Worm (Caenorhabditis elegans) whole organism, L1 larva: ENCODE measurements around the gene Y41E3.19.
A peak's percentile ranks its signal among the peaks of the same experiment; 100 is the strongest.

Experiments used
- F16B12.6 ChIP-seq: fragments of 150-350 bp; optimal IDR thresholded peaks from 2 replicates; lab custom pipeline; 2014; ENCODE audit warnings: missing biosample characterization, missing genetic modification characterization
- Y116A8C.19 ChIP-seq: sonication (generic microtip); optimal IDR thresholded peaks from 2 replicates; lab custom pipeline; 2016; ENCODE audit warnings: missing compliant biosample characterization, missing genetic modification characterization, borderline replicate concordance
- aha-1 ChIP-seq: fragments of 150-350 bp; optimal IDR thresholded peaks from 2 replicates; lab custom pipeline; 2014; ENCODE audit warnings: missing biosample characterization, missing genetic modification characterization
- aly-2 ChIP-seq: fragments of 150-350 bp; optimal IDR thresholded peaks from 2 replicates; lab custom pipeline; 2014; ENCODE audit warnings: missing biosample characterization, missing genetic modification characterization
- blmp-1 ChIP-seq: fragments of 150-350 bp; optimal IDR thresholded peaks from 2 replicates; lab custom pipeline; 2014; ENCODE audit warnings: missing biosample characterization, missing genetic modification characterization
- ceh-82 ChIP-seq, 3 experiments: fragments of 150-350 bp in 1 of 3; sonication (generic microtip) in 2 of 3; optimal IDR thresholded peaks; 2 replicates each; lab custom pipeline; 2014 to 2017; ENCODE audit warnings: missing biosample characterization in 3 of 3, missing genetic modification characterization in 3 of 3
- dpl-1 ChIP-seq, 3 experiments: fragments of 150-350 bp in 2 of 3; sonication (generic microtip) in 1 of 3; optimal IDR thresholded peaks; 2 replicates each; lab custom pipeline; 2014 to 2017; ENCODE audit warnings: missing biosample characterization in 3 of 3, missing genetic modification characterization in 3 of 3, missing genetic modification reagents in 3 of 3
- dsc-1 ChIP-seq: sonication (generic microtip); optimal IDR thresholded peaks from 2 replicates; lab custom pipeline; 2016; ENCODE audit warnings: mild to moderate bottlenecking, missing genetic modification characterization, missing compliant biosample characterization
- efl-1 ChIP-seq, 4 experiments: fragments of 150-350 bp; optimal IDR thresholded peaks in 3 of 4; peaks in 1 of 4; 1 replicate in 1 of 4; 2 replicates in 3 of 4; lab custom pipeline; 2014; ENCODE audit warnings: missing biosample characterization in 2 of 4, missing genetic modification characterization in 2 of 4, missing genetic modification reagents in 2 of 4
- efl-3 ChIP-seq: fragments of 200-800 bp; sonication (Bioruptor generic); optimal IDR thresholded peaks from 2 replicates; lab custom pipeline; 2018; ENCODE audit warnings: mild to moderate bottlenecking, missing genetic modification characterization, missing compliant biosample characterization
- egl-13 ChIP-seq: sonication (generic microtip); optimal IDR thresholded peaks from 2 replicates; lab custom pipeline; 2016; ENCODE audit warnings: missing genotype, missing genetic modification reagents, missing genetic modification characterization, missing compliant biosample characterization
- elt-3 ChIP-seq, 6 experiments: fragments of 150-350 bp in 1 of 6; sonication (generic microtip); optimal IDR thresholded peaks; 2 replicates each; lab custom pipeline; 2017 to 2018; ENCODE audit warnings: missing biosample characterization in 6 of 6, missing genetic modification characterization in 6 of 6, inconsistent platforms in 1 of 6
- fkh-10 ChIP-seq: sonication (generic microtip); optimal IDR thresholded peaks from 2 replicates; lab custom pipeline; 2017; ENCODE audit warnings: missing biosample characterization, missing genetic modification reagents, missing genetic modification characterization
- fkh-8 ChIP-seq: sonication (generic microtip); optimal IDR thresholded peaks from 2 replicates; lab custom pipeline; 2016; ENCODE audit warnings: mild to moderate bottlenecking, missing genetic modification characterization, missing compliant biosample characterization
- fos-1 ChIP-seq: fragments of 150-350 bp; optimal IDR thresholded peaks from 2 replicates; lab custom pipeline; 2014; ENCODE audit warnings: missing biosample characterization, missing genetic modification characterization
- grh-1 ChIP-seq: fragments of 200-800 bp; sonication (Bioruptor generic); IDR thresholded peaks from 2 replicates; pipeline ENCODE4 v1.3.6; 2022; ENCODE audit warnings: missing genetic modification reagents, missing genetic modification characterization, missing compliant biosample characterization
- hpl-2 ChIP-seq: fragments of 150-350 bp; optimal IDR thresholded peaks from 2 replicates; lab custom pipeline; 2014; ENCODE audit warnings: missing biosample characterization, missing genetic modification reagents, missing genetic modification characterization
- irx-1 ChIP-seq: sonication (generic microtip); optimal IDR thresholded peaks from 2 replicates; lab custom pipeline; 2016; ENCODE audit warnings: missing genetic modification characterization, missing compliant biosample characterization
- jun-1 ChIP-seq: fragments of 150-350 bp; optimal IDR thresholded peaks from 2 replicates; lab custom pipeline; 2014; ENCODE audit warnings: missing biosample characterization, missing genetic modification reagents, missing genetic modification characterization
- lin-14 ChIP-seq: fragments of 200-800 bp; sonication (Bioruptor generic); optimal IDR thresholded peaks from 2 replicates; lab custom pipeline; 2018; ENCODE audit warnings: mild to moderate bottlenecking, missing genetic modification characterization, moderate library complexity, missing compliant biosample characterization
- lin-35 ChIP-seq, 2 experiments: fragments of 150-350 bp; optimal IDR thresholded peaks; 2 replicates each; lab custom pipeline; 2014; ENCODE audit warnings: missing biosample characterization in 2 of 2, missing genetic modification characterization in 2 of 2, missing genetic modification reagents in 2 of 2
- lsy-2 ChIP-seq, 2 experiments: fragments of 150-350 bp; optimal IDR thresholded peaks; 2 replicates each; lab custom pipeline; 2014; ENCODE audit warnings: missing biosample characterization in 2 of 2, missing genetic modification characterization in 2 of 2
- mep-1 ChIP-seq: fragments of 150-350 bp; optimal IDR thresholded peaks from 2 replicates; lab custom pipeline; 2014; ENCODE audit warnings: missing biosample characterization, missing genetic modification characterization
- nhr-11 ChIP-seq: fragments of 150-350 bp; optimal IDR thresholded peaks from 2 replicates; lab custom pipeline; 2014; ENCODE audit warnings: missing biosample characterization, missing genetic modification characterization
- nhr-47 ChIP-seq: sonication (generic microtip); optimal IDR thresholded peaks from 2 replicates; lab custom pipeline; 2016; ENCODE audit warnings: mild to moderate bottlenecking, missing genetic modification characterization, moderate library complexity, missing compliant biosample characterization
- nhr-71 ChIP-seq: sonication (generic microtip); optimal IDR thresholded peaks from 2 replicates; lab custom pipeline; 2016; ENCODE audit warnings: mild to moderate bottlenecking, missing genetic modification characterization, moderate library complexity, missing compliant biosample characterization
- nhr-76 ChIP-seq: sonication (generic microtip); optimal IDR thresholded peaks from 2 replicates; lab custom pipeline; 2017; ENCODE audit warnings: missing biosample characterization, missing genetic modification characterization
- nhr-85 ChIP-seq: sonication (generic microtip); peaks from one replicate; lab custom pipeline; 2016; ENCODE audit warnings: missing genetic modification characterization, inconsistent platforms, missing compliant biosample characterization
- pax-3 ChIP-seq: fragments of 200-800 bp; sonication (Bioruptor generic); optimal IDR thresholded peaks from 2 replicates; lab custom pipeline; 2018; ENCODE audit warnings: mild to moderate bottlenecking, missing genetic modification characterization, moderate library complexity, missing compliant biosample characterization
- pqm-1 ChIP-seq: sonication (generic microtip); optimal IDR thresholded peaks from 3 replicates; lab custom pipeline; 2017; ENCODE audit warnings: missing biosample characterization, missing genetic modification characterization
- snpc-4 ChIP-seq: fragments of 150-350 bp; optimal IDR thresholded peaks from 2 replicates; lab custom pipeline; 2014; ENCODE audit warnings: missing biosample characterization, missing genetic modification characterization
- snu-23 ChIP-seq: sonication (generic microtip); optimal IDR thresholded peaks from 2 replicates; lab custom pipeline; 2016; ENCODE audit warnings: missing genetic modification characterization, missing compliant biosample characterization
- sptf-1 ChIP-seq: fragments of 150-350 bp; optimal IDR thresholded peaks from 2 replicates; lab custom pipeline; 2014; ENCODE audit warnings: missing biosample characterization, missing genetic modification characterization
- swsn-7 ChIP-seq: sonication (generic microtip); optimal IDR thresholded peaks from 2 replicates; lab custom pipeline; 2016; ENCODE audit warnings: missing genetic modification characterization, missing compliant biosample characterization
- tbx-2 ChIP-seq: sonication (generic microtip); optimal IDR thresholded peaks from 2 replicates; lab custom pipeline; 2016; ENCODE audit warnings: missing genetic modification characterization, missing compliant biosample characterization
- tlp-1 ChIP-seq: fragments of 150-350 bp; optimal IDR thresholded peaks from 2 replicates; lab custom pipeline; 2014; ENCODE audit warnings: missing biosample characterization, missing genetic modification characterization
- unc-62 ChIP-seq: fragments of 150-350 bp; optimal IDR thresholded peaks from 2 replicates; lab custom pipeline; 2014; ENCODE audit warnings: missing biosample characterization, missing genetic modification reagents, missing genetic modification characterization
- unc-86 ChIP-seq: sonication (generic microtip); optimal IDR thresholded peaks from 2 replicates; lab custom pipeline; 2016; ENCODE audit warnings: missing genetic modification characterization, missing compliant biosample characterization
- xbp-1 ChIP-seq: sonication (generic microtip); optimal IDR thresholded peaks from 2 replicates; lab custom pipeline; 2016; ENCODE audit warnings: missing genetic modification characterization, missing compliant biosample characterization
- zag-1 ChIP-seq: fragments of 150-350 bp; optimal IDR thresholded peaks from 2 replicates; lab custom pipeline; 2014; ENCODE audit warnings: missing biosample characterization, missing genetic modification characterization
- ztf-4 ChIP-seq: fragments of 150-350 bp; optimal IDR thresholded peaks from 2 replicates; lab custom pipeline; 2014; ENCODE audit warnings: missing biosample characterization, missing genetic modification characterization

Gene Y41E3.19

DNA sequence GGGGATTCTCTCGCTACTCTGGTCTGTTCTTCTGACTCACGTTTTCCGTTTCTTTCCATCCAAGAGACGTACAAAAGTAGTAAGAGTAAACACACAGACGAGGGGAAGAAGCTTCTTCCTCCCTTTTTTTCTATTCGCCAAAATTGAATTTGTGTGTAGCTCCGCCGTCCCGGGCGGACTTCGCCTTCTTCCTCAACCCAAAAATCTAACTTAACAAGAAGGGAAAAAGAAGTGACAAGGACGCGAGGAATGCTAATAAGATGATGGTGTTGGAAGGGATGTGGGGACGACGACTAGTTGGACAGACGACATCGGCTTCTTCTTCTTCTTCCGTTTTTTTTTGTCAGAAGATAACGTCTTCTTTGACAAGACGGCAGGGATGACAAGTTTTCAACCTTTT lies 38.9 kb upstream of the Y41E3.19 start (continued):
- TF ChIP-seq efl-3 (GFP tag; lab: Kevin White, UChicago) = no peak
- peak; percentile 15 for TF ChIP-seq mep-1 (tag; lab: Kevin White, UChicago)
- TF ChIP-seq snpc-4 (tag; lab: Kevin White, UChicago) = no peak
- no peak for TF ChIP-seq ztf-4 (tag; lab: Kevin White, UChicago)
- TF ChIP-seq ceh-82 (tag; optimal IDR thresholded peaks at IDR 0.05; lab: Kevin White, UChicago) = peak in 1 of 3 experiments; percentile 17
- TF ChIP-seq dsc-1 (tag; lab: Kevin White, UChicago) = no peak
- TF ChIP-seq lsy-2 (tag; optimal IDR thresholded peaks at IDR 0.05; lab: Kevin White, UChicago) = peak in 1 of 2 experiments; percentile 19
- TF ChIP-seq jun-1 (tag; lab: Kevin White, UChicago) = no peak
- no peak for TF ChIP-seq fos-1 (tag; lab: Kevin White, UChicago)
- no peak for TF ChIP-seq pax-3 (tag; lab: Kevin White, UChicago)
- no peak for TF ChIP-seq sptf-1 (tag; lab: Kevin White, UChicago)
- TF ChIP-seq nhr-11 (tag; lab: Kevin White, UChicago) = no peak
- no peak for TF ChIP-seq nhr-85 (tag; lab: Kevin White, UChicago)
- no peak for TF ChIP-seq aha-1 (tag; lab: Kevin White, UChicago)
- TF ChIP-seq nhr-76 = no peak
- TF ChIP-seq blmp-1 (tag; lab: Kevin White, UChicago) = no peak
- peak; percentile 15 for TF ChIP-seq irx-1 (tag; lab: Kevin White, UChicago)
- TF ChIP-seq tlp-1 (tag; lab: Kevin White, UChicago) = no peak
- no peak for TF ChIP-seq F16B12.6 (tag; lab: Kevin White, UChicago)
- TF ChIP-seq elt-3 (tag; optimal IDR thresholded peaks at IDR 0.05; lab: Kevin White, UChicago) = no peak
- no peak for TF ChIP-seq pqm-1 (tag; lab: Kevin White, UChicago)
- no peak for TF ChIP-seq hpl-2
- no peak for TF ChIP-seq grh-1 (GFP tag; lab: Robert Waterston, UW)
- TF ChIP-seq, all 84 proteins: peak for 13

DNA sequence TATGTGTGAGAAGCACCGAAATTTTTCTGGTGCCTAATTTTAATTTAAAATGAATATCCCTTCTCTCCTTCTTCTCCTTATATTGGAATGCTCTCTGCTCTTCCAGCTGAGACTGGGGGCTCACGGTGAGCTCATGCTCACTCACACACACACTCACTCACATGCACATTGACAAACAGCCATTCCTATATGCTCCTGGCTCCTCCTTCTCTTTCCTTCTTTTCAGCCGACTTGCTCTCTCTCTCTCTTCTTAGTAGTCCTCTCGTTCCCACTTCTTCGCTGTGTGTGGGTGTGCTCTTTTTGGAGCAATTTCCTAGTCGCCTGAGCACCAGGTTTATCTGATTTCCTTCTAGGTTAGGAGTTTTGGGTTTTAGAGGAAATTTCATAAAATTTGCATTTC lies 35.0 kb upstream of the Y41E3.19 start:
- TF ChIP-seq pax-3 (tag; lab: Kevin White, UChicago) = peak; percentile 3
- peak in 1 of 3 experiments; percentile 33 for TF ChIP-seq dpl-1 (GFP tag; optimal IDR thresholded peaks at IDR 0.05; lab: Kevin White, UChicago)
- peak; percentile 45 for TF ChIP-seq egl-13 (tag; lab: Kevin White, UChicago)
- no peak for TF ChIP-seq zag-1 (tag; lab: Kevin White, UChicago)
- peak; percentile 12 to 34 for TF ChIP-seq efl-1 (optimal IDR thresholded peaks at IDR 0.05; lab: Kevin White, UChicago)
- peak in 1 of 2 experiments; percentile 19 for TF ChIP-seq efl-1 (GFP tag; optimal IDR thresholded peaks at IDR 0.05 in 1 of 2; lab: Kevin White, UChicago)
- TF ChIP-seq lsy-2 (tag; optimal IDR thresholded peaks at IDR 0.05; lab: Kevin White, UChicago) = peak in 1 of 2 experiments; percentile 56
- peak; percentile 53 for TF ChIP-seq swsn-7 (tag; lab: Kevin White, UChicago)
- peak in 1 of 3 experiments; percentile 66 for TF ChIP-seq ceh-82 (tag; optimal IDR thresholded peaks at IDR 0.05; lab: Kevin White, UChicago)
- TF ChIP-seq xbp-1 = no peak
- TF ChIP-seq nhr-47 (tag; lab: Kevin White, UChicago) = peak; percentile 29
- TF ChIP-seq Y116A8C.19 (tag; lab: Kevin White, UChicago) = no peak
- peak; percentile 10 for TF ChIP-seq snu-23
- no peak for TF ChIP-seq aha-1 (tag; lab: Kevin White, UChicago)
- peak; percentile 67 for TF ChIP-seq fkh-10 (GFP tag; lab: Kevin White, UChicago)
- peak; percentile 44 for TF ChIP-seq nhr-71 (tag; lab: Kevin White, UChicago)
- no peak for TF ChIP-seq aly-2
- TF ChIP-seq unc-62 (GFP tag; lab: Kevin White, UChicago) = no peak
- peak; percentile 22 for TF ChIP-seq unc-86 (tag; lab: Kevin White, UChicago)
- TF ChIP-seq tbx-2 = peak; percentile 34
- TF ChIP-seq lin-35 (GFP tag; optimal IDR thresholded peaks at IDR 0.05; lab: Kevin White, UChicago) = peak in 1 of 2 experiments; percentile 34
- TF ChIP-seq lin-14 (GFP tag; lab: Kevin White, UChicago) = peak; percentile 79
- TF ChIP-seq fkh-8 (tag; lab: Kevin White, UChicago) = peak; percentile 75
